Fruit fly (Drosophila melanogaster) whole organism, pupa: ENCODE results near the gene CG31493.

ENCODE experiments used
- CG14655 ChIP-seq: fragments of 200-800 bp; sonication (Bioruptor generic); optimal IDR thresholded peaks from 3 replicates; lab custom pipeline; 2017; ENCODE audit warnings: mild to moderate bottlenecking, missing biosample characterization, missing genetic modification reagents, missing genetic modification characterization
- CG15710 ChIP-seq: fragments of 200-800 bp; sonication (Bioruptor generic); optimal IDR thresholded peaks from 2 replicates; lab custom pipeline; 2018; ENCODE audit warnings: missing biosample characterization, mild to moderate bottlenecking, missing genetic modification characterization, moderate library complexity
- CG8159 ChIP-seq: fragments of 200-800 bp; sonication (Bioruptor generic); optimal IDR thresholded peaks from 3 replicates; lab custom pipeline; 2018; ENCODE audit warnings: missing biosample characterization, mild to moderate bottlenecking, missing genetic modification characterization, moderate library complexity
- fd96Ca ChIP-seq: fragments of 200-800 bp; sonication (Bioruptor generic); IDR thresholded peaks from 3 replicates; pipeline ENCODE4 v1.3.6; 2022; ENCODE audit warnings: missing biosample characterization, missing genetic modification characterization

DNA sequence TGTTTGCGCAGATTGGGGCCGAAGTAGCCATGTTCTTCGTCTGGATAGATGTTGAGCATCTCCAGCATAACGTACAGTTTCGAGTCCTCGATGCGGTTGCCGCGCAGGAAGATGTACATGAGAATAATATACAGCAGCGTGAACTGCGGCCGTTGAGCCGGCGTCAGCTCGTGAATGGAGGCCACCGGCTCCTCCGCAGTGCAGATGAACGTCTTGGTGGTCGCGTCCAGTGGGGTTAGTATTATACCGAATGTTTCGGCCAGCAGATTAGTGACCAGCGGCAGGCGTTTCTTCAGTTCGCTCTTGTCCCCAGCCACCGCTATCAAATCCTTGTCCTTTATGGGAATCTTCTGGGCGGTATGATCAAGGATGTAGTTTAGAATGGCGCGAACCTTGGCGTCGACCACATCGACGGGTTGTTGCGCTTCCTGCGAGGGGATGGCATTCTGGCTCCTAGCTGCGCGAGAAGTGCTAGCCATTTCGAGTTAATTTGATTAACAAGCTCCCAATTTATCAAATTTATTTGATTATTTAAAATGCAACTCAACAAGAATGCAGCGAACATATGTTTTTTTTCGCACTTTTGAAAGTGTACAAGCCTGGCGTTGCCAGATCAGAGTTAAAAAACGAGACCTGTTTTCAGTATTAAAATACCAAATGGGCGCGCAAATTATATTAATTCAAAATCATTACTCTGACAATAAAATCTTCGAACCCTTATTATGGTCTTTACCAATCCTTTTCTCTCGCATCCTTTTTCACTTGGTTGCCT is 23.4 kb downstream of the CG31493 start, which contains the start of gene MAGE:
- no peak for TF ChIP-seq CG14655
- TF ChIP-seq CG15710 = no peak
- no peak for TF ChIP-seq CG8159 (tag; lab: Kevin White, UChicago)
- TF ChIP-seq fd96Ca = no peak
